Fruit fly (Drosophila melanogaster) Kc167 (cell line): ENCODE measurements around the gene Or33b.

ENCODE experiments used
- Sin3A ChIP-seq: fragments of >200 bp; optimal IDR thresholded peaks from 2 replicates; lab custom pipeline; 2018; ENCODE audit warnings: missing external identifiers
- h ChIP-seq: fragments of >200 bp; optimal IDR thresholded peaks from 3 replicates; lab custom pipeline; 2018; ENCODE audit warnings: missing external identifiers

dm6 chr2L:11937669-11938068, 1.7 kb downstream of the Or33b start, which contains the start of gene Or33c:
- no peak for TF ChIP-seq Sin3A
- no peak for TF ChIP-seq h
